Worm (Caenorhabditis elegans) whole organism, L2 larva: ENCODE results near the gene F49H6.17.

Experiments used
- F13H6.1 ChIP-seq: sonication (generic microtip); optimal IDR thresholded peaks from 2 replicates; lab custom pipeline; 2016; ENCODE audit warnings: missing genetic modification characterization, missing compliant biosample characterization
- egl-27 ChIP-seq: sonication (generic microtip); optimal IDR thresholded peaks from 3 replicates; lab custom pipeline; 2017; ENCODE audit warnings: missing biosample characterization, missing genetic modification reagents, missing genetic modification characterization
- elt-1 ChIP-seq: fragments of 150-350 bp; optimal IDR thresholded peaks from 2 replicates; lab custom pipeline; 2014; ENCODE audit warnings: missing biosample characterization, missing genetic modification characterization
- lin-13 ChIP-seq: fragments of 150-350 bp; optimal IDR thresholded peaks from 2 replicates; lab custom pipeline; 2014; ENCODE audit warnings: missing biosample characterization, missing genetic modification reagents, missing genetic modification characterization
- nhr-23 ChIP-seq: fragments of 150-350 bp; optimal IDR thresholded peaks from 2 replicates; lab custom pipeline; 2014; ENCODE audit warnings: missing biosample characterization, missing genetic modification reagents, missing genetic modification characterization
- nhr-77 ChIP-seq: fragments of 150-350 bp; optimal IDR thresholded peaks from 2 replicates; lab custom pipeline; 2014; ENCODE audit warnings: missing biosample characterization, missing genetic modification characterization
- snpc-4 ChIP-seq: fragments of 150-350 bp; optimal IDR thresholded peaks from 2 replicates; lab custom pipeline; 2014; ENCODE audit warnings: missing biosample characterization, missing genetic modification characterization

- TF ChIP-seq egl-27 (tag; lab: Kevin White, UChicago) (no peak), lin-13 (no peak), nhr-77 (tag; lab: Kevin White, UChicago) (no peak), elt-1 (tag; lab: Kevin White, UChicago) (no peak), F13H6.1 (no peak), snpc-4 (tag; lab: Kevin White, UChicago) (no peak), nhr-23 (tag; lab: Kevin White, UChicago) (no peak)
Measured at ce11 chrV:16991734-16992133, 28.1 kb upstream of the F49H6.17 start, which contains the start of gene srz-95.
